Fruit fly (Drosophila melanogaster) whole organism, embryonic: Measurements from ENCODE around the gene HINT1.

Experiments used
- CG10274 ChIP-seq: fragments of 200-800 bp; sonication (Bioruptor generic); optimal IDR thresholded peaks from 3 replicates; lab custom pipeline; 2017; ENCODE audit warnings: missing biosample characterization, mild to moderate bottlenecking, missing genetic modification characterization
- CG11456 ChIP-seq: fragments of 200-800 bp; sonication (Bioruptor generic); IDR thresholded peaks from 3 replicates; pipeline ENCODE4 v1.3.6; 2022; ENCODE audit warnings: missing biosample characterization, missing genetic modification characterization
- CG11696 ChIP-seq: fragments of 200-800 bp; sonication (Bioruptor generic); IDR thresholded peaks from 2 replicates; pipeline ENCODE4 v1.3.6; 2022; ENCODE audit warnings: missing biosample characterization, missing genetic modification characterization
- CG12155 ChIP-seq: fragments of 200-800 bp; sonication (Bioruptor generic); optimal IDR thresholded peaks from 3 replicates; lab custom pipeline; 2016; ENCODE audit warnings: missing biosample characterization, missing genetic modification characterization
- CG13123 ChIP-seq: fragments of 200-800 bp; sonication (Bioruptor generic); optimal IDR thresholded peaks from 2 replicates; lab custom pipeline; 2016; ENCODE audit warnings: missing biosample characterization, missing genetic modification characterization
- CG14050 ChIP-seq: fragments of 200-800 bp; sonication (Bioruptor generic); IDR thresholded peaks from 3 replicates; pipeline ENCODE4 v1.3.6; 2022; ENCODE audit warnings: missing biosample characterization, missing genetic modification characterization
- CG16863 ChIP-seq: fragments of 200-800 bp; sonication (Bioruptor generic); optimal IDR thresholded peaks from 3 replicates; lab custom pipeline; 2016; ENCODE audit warnings: missing biosample characterization, missing genetic modification characterization
- CG17328 ChIP-seq: fragments of 200-800 bp; sonication (Bioruptor generic); IDR thresholded peaks from 2 replicates; pipeline ENCODE4 v1.3.6; 2022; ENCODE audit warnings: missing biosample characterization, missing genetic modification characterization
- CG1792 ChIP-seq: fragments of 200-800 bp; sonication (Bioruptor generic); optimal IDR thresholded peaks from 2 replicates; lab custom pipeline; 2016; ENCODE audit warnings: missing biosample characterization, missing genetic modification characterization
- CG2678 ChIP-seq: fragments of 200-800 bp; sonication (Bioruptor generic); optimal IDR thresholded peaks from 3 replicates; lab custom pipeline; 2019; ENCODE audit warnings: missing biosample characterization, mild to moderate bottlenecking, missing genetic modification characterization, moderate library complexity
- CG2712 ChIP-seq: fragments of 200-800 bp; optimal IDR thresholded peaks from 3 replicates; lab custom pipeline; 2019; ENCODE audit warnings: missing biosample characterization, mild to moderate bottlenecking, missing genetic modification characterization, moderate library complexity
- CG3726 ChIP-seq: fragments of 200-800 bp; sonication (Bioruptor generic); IDR thresholded peaks from 3 replicates; pipeline ENCODE4, ENCODE4 v1.3.6; 2022; ENCODE audit warnings: missing biosample characterization, missing genetic modification characterization
- CG6654 ChIP-seq: fragments of 200-800 bp; sonication (Bioruptor generic); optimal IDR thresholded peaks from 2 replicates; lab custom pipeline; 2017; ENCODE audit warnings: missing biosample characterization, mild to moderate bottlenecking, missing genetic modification characterization
- CG8089 ChIP-seq: fragments of 200-800 bp; sonication (Bioruptor generic); optimal IDR thresholded peaks from 3 replicates; lab custom pipeline; 2016; ENCODE audit warnings: missing biosample characterization, missing genetic modification characterization
- CG8290 ChIP-seq, 3 experiments: fragments of 200-800 bp; sonication (Bioruptor generic); optimal IDR thresholded peaks; 2 replicates each; lab custom pipeline; 2016 to 2019; ENCODE audit warnings: missing biosample characterization in 3 of 3, missing genetic modification characterization in 3 of 3, mild to moderate bottlenecking in 2 of 3, moderate library complexity in 1 of 3
- CG9609 ChIP-seq: fragments of 200-800 bp; sonication (Bioruptor generic); optimal IDR thresholded peaks from 3 replicates; lab custom pipeline; 2016; ENCODE audit warnings: missing biosample characterization, missing genetic modification characterization
- CG9797 ChIP-seq: fragments of 200-800 bp; sonication (Bioruptor generic); optimal IDR thresholded peaks from 3 replicates; lab custom pipeline; 2018; ENCODE audit warnings: missing biosample characterization, mild to moderate bottlenecking, missing genetic modification characterization
- CG9932 ChIP-seq: fragments of 200-800 bp; sonication (Bioruptor generic); IDR thresholded peaks from 2 replicates; pipeline ENCODE4 v1.3.6; 2022; ENCODE audit warnings: missing biosample characterization, missing genetic modification characterization
- Deaf1 ChIP-seq: fragments of 200-800 bp; optimal IDR thresholded peaks from 3 replicates; lab custom pipeline; 2019; ENCODE audit warnings: missing biosample characterization, mild to moderate bottlenecking, missing genetic modification characterization, moderate library complexity
- Doc3 ChIP-seq: fragments of 200-800 bp; sonication (Bioruptor generic); IDR thresholded peaks from 3 replicates; pipeline ENCODE4 v1.3.6; 2022; ENCODE audit warnings: missing biosample characterization, missing genetic modification characterization; ENCODE audit not compliant: partially characterized antibody
- Ets65A ChIP-seq: fragments of 200-800 bp; sonication (Bioruptor generic); peaks from one replicate; lab custom pipeline; 2016; ENCODE audit warnings: missing biosample characterization, missing genetic modification characterization
- Fer3 ChIP-seq: fragments of 200-800 bp; sonication (Bioruptor generic); optimal IDR thresholded peaks from 2 replicates; lab custom pipeline; 2018; ENCODE audit warnings: missing biosample characterization, mild to moderate bottlenecking, missing genetic modification characterization, moderate library complexity
- Hmr ChIP-seq: fragments of 200-800 bp; sonication (Bioruptor generic); optimal IDR thresholded peaks from 3 replicates; lab custom pipeline; 2017; ENCODE audit warnings: mild to moderate bottlenecking, missing biosample characterization, missing genetic modification reagents, missing genetic modification characterization
- Med ChIP-seq: fragments of 200-800 bp; sonication (Bioruptor generic); peaks from one replicate; lab custom pipeline; 2016; ENCODE audit warnings: missing biosample characterization, missing genetic modification characterization, mild to moderate bottlenecking, inconsistent platforms, moderate library complexity
- Myb ChIP-seq: fragments of 200-800 bp; sonication (Bioruptor generic); optimal IDR thresholded peaks from 2 replicates; lab custom pipeline; 2016; ENCODE audit warnings: missing biosample characterization, missing genetic modification characterization
- NFAT ChIP-seq: fragments of 200-800 bp; sonication (Bioruptor generic); IDR thresholded peaks from 2 replicates; pipeline ENCODE4 v1.3.6; 2022; ENCODE audit warnings: missing biosample characterization, missing genetic modification characterization
- Ravus ChIP-seq: fragments of 200-800 bp; sonication (Bioruptor generic); IDR thresholded peaks from 2 replicates; pipeline ENCODE4 v1.3.6; 2022; ENCODE audit warnings: missing biosample characterization, missing genetic modification characterization
- Ssrp ChIP-seq: fragments of 200-800 bp; sonication (Bioruptor generic); optimal IDR thresholded peaks from 2 replicates; lab custom pipeline; 2018; ENCODE audit warnings: missing biosample characterization, mild to moderate bottlenecking, missing genetic modification characterization, moderate library complexity
- ase ChIP-seq: fragments of 200-800 bp; sonication (Bioruptor generic); IDR thresholded peaks from 3 replicates; pipeline ENCODE4 v1.3.6; 2022; ENCODE audit warnings: missing biosample characterization, missing genetic modification characterization
- ato ChIP-seq: fragments of 200-800 bp; sonication (Bioruptor generic); IDR thresholded peaks from 2 replicates; pipeline ENCODE4 v1.3.6; 2022; ENCODE audit warnings: missing biosample characterization, missing genetic modification characterization; ENCODE audit not compliant: partially characterized antibody
- bbx ChIP-seq: fragments of 200-800 bp; sonication (Bioruptor generic); IDR thresholded peaks from 2 replicates; pipeline ENCODE4 v1.3.6; 2022; ENCODE audit warnings: missing biosample characterization, missing genetic modification characterization; ENCODE audit not compliant: partially characterized antibody
- bigmax ChIP-seq: fragments of 200-800 bp; sonication (Bioruptor generic); optimal IDR thresholded peaks from 2 replicates; lab custom pipeline; 2018; ENCODE audit warnings: missing biosample characterization, mild to moderate bottlenecking, missing genetic modification characterization
- btn ChIP-seq: fragments of 200-800 bp; sonication (Bioruptor generic); optimal IDR thresholded peaks from 2 replicates; lab custom pipeline; 2016; ENCODE audit warnings: missing biosample characterization, missing genetic modification characterization
- cato ChIP-seq: fragments of 200-800 bp; sonication (Bioruptor generic); optimal IDR thresholded peaks from 2 replicates; lab custom pipeline; 2016; ENCODE audit warnings: missing biosample characterization, missing genetic modification characterization, borderline replicate concordance
- cwo ChIP-seq: fragments of 200-800 bp; sonication (Bioruptor generic); optimal IDR thresholded peaks from 3 replicates; lab custom pipeline; 2017; ENCODE audit warnings: missing biosample characterization, missing genetic modification characterization, mild to moderate bottlenecking, moderate library complexity, missing genetic modification reagents
- dmrt99B ChIP-seq: fragments of 200-800 bp; sonication (Bioruptor generic); optimal IDR thresholded peaks from 2 replicates; lab custom pipeline; 2018; ENCODE audit warnings: missing biosample characterization, mild to moderate bottlenecking, missing genetic modification characterization, moderate library complexity
- dysf ChIP-seq: fragments of 200-800 bp; sonication (Bioruptor generic); IDR thresholded peaks from 3 replicates; pipeline ENCODE4 v1.3.6; 2022; ENCODE audit warnings: missing biosample characterization, missing genetic modification characterization
- gcm ChIP-seq: fragments of 200-800 bp; sonication (Bioruptor generic); optimal IDR thresholded peaks from 2 replicates; lab custom pipeline; 2019; ENCODE audit warnings: missing biosample characterization, mild to moderate bottlenecking, missing genetic modification characterization, moderate library complexity
- grn ChIP-seq: fragments of 200-800 bp; sonication (Bioruptor generic); optimal IDR thresholded peaks from 3 replicates; lab custom pipeline; 2017; ENCODE audit warnings: missing biosample characterization, missing genetic modification characterization
- knrl ChIP-seq: fragments of 200-800 bp; sonication (Bioruptor generic); IDR thresholded peaks from 3 replicates; pipeline ENCODE4 v1.3.6; 2022; ENCODE audit warnings: missing biosample characterization, missing genetic modification characterization; ENCODE audit not compliant: partially characterized antibody
- lab ChIP-seq: fragments of 200-800 bp; sonication (Bioruptor generic); optimal IDR thresholded peaks from 3 replicates; lab custom pipeline; 2017; ENCODE audit warnings: missing biosample characterization, missing genetic modification characterization, mild to moderate bottlenecking, moderate library complexity, missing genetic modification reagents
- lmd ChIP-seq: fragments of 200-800 bp; sonication (Bioruptor generic); IDR thresholded peaks from 2 replicates; pipeline ENCODE4 v1.3.6; 2022; ENCODE audit warnings: missing biosample characterization, missing genetic modification characterization
- pb ChIP-seq: fragments of 200-800 bp; sonication (Bioruptor generic); optimal IDR thresholded peaks from 3 replicates; lab custom pipeline; 2016; ENCODE audit warnings: missing biosample characterization, missing genetic modification characterization
- sc ChIP-seq, 3 experiments: fragments of >200 bp in 2 of 3; fragments of 200-800 bp in 1 of 3; sonication (Bioruptor generic) in 1 of 3; optimal IDR thresholded peaks; 2 replicates in 2 of 3; 3 replicates in 1 of 3; lab custom pipeline; 2017; ENCODE audit warnings: mild to moderate bottlenecking in 1 of 3, missing biosample characterization in 1 of 3, missing genetic modification characterization in 1 of 3, missing genetic modification reagents in 1 of 3
- slbo ChIP-seq: fragments of 200-800 bp; sonication (Bioruptor generic); IDR thresholded peaks from 2 replicates; pipeline ENCODE4 v1.3.6; 2022; ENCODE audit warnings: missing biosample characterization, missing genetic modification characterization
- sug ChIP-seq: fragments of 200-800 bp; optimal IDR thresholded peaks from 2 replicates; lab custom pipeline; 2019; ENCODE audit warnings: missing biosample characterization, mild to moderate bottlenecking, missing genetic modification characterization, moderate library complexity
- tll ChIP-seq, 2 experiments: fragments of 200-800 bp in 1 of 2; fragments of >200 bp in 1 of 2; sonication (Bioruptor generic) in 1 of 2; optimal IDR thresholded peaks; 2 replicates each; lab custom pipeline; 2017 to 2019; ENCODE audit warnings: missing biosample characterization in 2 of 2, missing genetic modification characterization in 2 of 2, mild to moderate bottlenecking in 1 of 2, moderate library complexity in 1 of 2
- unc-4 ChIP-seq: fragments of 200-800 bp; sonication (Bioruptor generic); IDR thresholded peaks from 2 replicates; pipeline ENCODE4 v1.3.6; 2022; ENCODE audit warnings: missing biosample characterization, missing genetic modification characterization; ENCODE audit not compliant: partially characterized antibody
- wdn ChIP-seq: fragments of 200-800 bp; sonication (Bioruptor generic); IDR thresholded peaks from 2 replicates; pipeline ENCODE4 v1.3.6; 2022; ENCODE audit warnings: missing biosample characterization, missing genetic modification characterization

Gene HINT1

dm6 chr2L:2799909-2800478 lies 30.1 kb downstream of the HINT1 start, which contains the start of gene Syt1 (continued):
- TF ChIP-seq Ravus (GFP tag; lab: Robert Waterston, UW) = no peak
- no peak for TF ChIP-seq unc-4 (GFP tag; lab: Robert Waterston, UW)
- TF ChIP-seq CG12155 (GFP tag; lab: Kevin White, UChicago) = no peak
- TF ChIP-seq wdn (GFP tag; lab: Robert Waterston, UW) = no peak
- TF ChIP-seq cwo = no peak
- TF ChIP-seq CG11696 (GFP tag; lab: Robert Waterston, UW) = no peak
- TF ChIP-seq knrl (GFP tag; lab: Robert Waterston, UW) = no peak
- no peak for TF ChIP-seq Fer3
- TF ChIP-seq grn (GFP tag; lab: Kevin White, UChicago) = no peak
- no peak for TF ChIP-seq CG9609
- TF ChIP-seq CG8290 (GFP tag; optimal IDR thresholded peaks at IDR 0.05; lab: Kevin White, UChicago) = no peak
- TF ChIP-seq CG8290 (tag; optimal IDR thresholded peaks at IDR 0.05; lab: Kevin White, UChicago) = peak in 1 of 2 experiments; percentile 0
- TF ChIP-seq dysf (GFP tag; lab: Robert Waterston, UW) = peak; percentile 42; the same call in 1 of the 3 replicates
- TF ChIP-seq CG16863 (GFP tag; lab: Kevin White, UChicago) = no peak
- TF ChIP-seq CG10274 (GFP tag; lab: Kevin White, UChicago) = peak; percentile 84
- TF ChIP-seq Ets65A (GFP tag; lab: Kevin White, UChicago) = peak; percentile 84
- TF ChIP-seq cato (GFP tag; lab: Kevin White, UChicago) = no peak
- TF ChIP-seq CG8089 (GFP tag; lab: Kevin White, UChicago) = no peak
- peak; percentile 22; the same call in 1 of the 2 replicates for TF ChIP-seq NFAT (GFP tag; lab: Robert Waterston, UW)
- TF ChIP-seq dmrt99B (tag; lab: Kevin White, UChicago) = no peak
- no peak for TF ChIP-seq bigmax (GFP tag; lab: Kevin White, UChicago)
- no peak for TF ChIP-seq CG6654 (GFP tag; lab: Kevin White, UChicago)
- peak; percentile 16; the same call in 1 of the 2 replicates for TF ChIP-seq slbo (GFP tag; lab: Robert Waterston, UW)
- no peak for TF ChIP-seq Ssrp (tag; lab: Kevin White, UChicago)
- no peak for TF ChIP-seq gcm (GFP tag; lab: Kevin White, UChicago)
- peak; percentile 20 for TF ChIP-seq Deaf1 (tag; lab: Kevin White, UChicago)
- 0 out of 3 replicates have a peak, but pooled peaks have one; percentile 18 for TF ChIP-seq ase (GFP tag; lab: Robert Waterston, UW)
- TF ChIP-seq ato (GFP tag; lab: Robert Waterston, UW) = no peak
- TF ChIP-seq btn = no peak
- peak; percentile 7 for TF ChIP-seq Hmr (GFP tag; lab: Kevin White, UChicago)
- peak; percentile 35; the same call in 1 of the 2 replicates for TF ChIP-seq CG9932 (GFP tag; lab: Robert Waterston, UW)
- TF ChIP-seq CG11456 (GFP tag; lab: Robert Waterston, UW) = 0 out of 3 replicates have a peak, but pooled peaks have one; percentile 59
- peak; percentile 5; the same call in 1 of the 2 replicates for TF ChIP-seq lmd (GFP tag; lab: Robert Waterston, UW)
- TF ChIP-seq CG14050 (GFP tag; lab: Robert Waterston, UW) = no peak
- TF ChIP-seq Doc3 (GFP tag; lab: Robert Waterston, UW) = no peak
- TF ChIP-seq CG13123 (GFP tag; lab: Kevin White, UChicago) = no peak
- TF ChIP-seq sug (tag; lab: Kevin White, UChicago) = no peak
- TF ChIP-seq sc (optimal IDR thresholded peaks at IDR 0.05; lab: Kevin White, UChicago) = no peak
- no peak for TF ChIP-seq sc (GFP tag; optimal IDR thresholded peaks at IDR 0.05; lab: Kevin White, UChicago)
- TF ChIP-seq Med (GFP tag; lab: Kevin White, UChicago) = peak; percentile 40
- no peak for TF ChIP-seq tll (GFP tag; optimal IDR thresholded peaks at IDR 0.05; lab: Kevin White, UChicago)
- no peak for TF ChIP-seq CG17328 (GFP tag; lab: Robert Waterston, UW)
- TF ChIP-seq CG3726 (GFP tag; lab: Robert Waterston, UW) = no peak
- TF ChIP-seq pb = no peak
- TF ChIP-seq CG9797 = no peak
- no peak for TF ChIP-seq CG2712
- TF ChIP-seq lab (GFP tag; lab: Kevin White, UChicago) = peak; percentile 42
- TF ChIP-seq CG2678 (tag; lab: Kevin White, UChicago) = peak; percentile 2
- no peak for TF ChIP-seq Myb
- TF ChIP-seq CG1792 (GFP tag; lab: Kevin White, UChicago) = no peak
- no peak for TF ChIP-seq bbx (GFP tag; lab: Robert Waterston, UW)
